Fruit fly (Drosophila melanogaster) whole organism, embryonic: ENCODE measurements around the gene Spn28Dc.

Experiments
- Atf6 ChIP-seq: fragments of 200-800 bp; sonication (Bioruptor generic); IDR thresholded peaks from 2 replicates; pipeline ENCODE4 v1.3.6; 2022; ENCODE audit warnings: missing biosample characterization, missing genetic modification characterization
- CG10431 ChIP-seq: fragments of 200-800 bp; sonication (Bioruptor generic); optimal IDR thresholded peaks from 3 replicates; lab custom pipeline; 2018; ENCODE audit warnings: missing biosample characterization, mild to moderate bottlenecking, missing genetic modification characterization
- CG1647 ChIP-seq: fragments of 200-800 bp; sonication (Bioruptor generic); optimal IDR thresholded peaks from 3 replicates; lab custom pipeline; 2016; ENCODE audit warnings: missing biosample characterization, missing genetic modification characterization
- CG17612 ChIP-seq: fragments of 200-800 bp; sonication (Bioruptor generic); IDR thresholded peaks from 2 replicates; pipeline ENCODE4 v1.3.6; 2022; ENCODE audit warnings: missing biosample characterization, missing genetic modification characterization
- CG18599 ChIP-seq: fragments of 200-800 bp; sonication (Bioruptor generic); optimal IDR thresholded peaks from 3 replicates; lab custom pipeline; 2017; ENCODE audit warnings: missing biosample characterization, missing genetic modification characterization, mild to moderate bottlenecking, moderate library complexity, missing genetic modification reagents
- CG2120 ChIP-seq: fragments of 200-800 bp; sonication (Bioruptor generic); optimal IDR thresholded peaks from 3 replicates; lab custom pipeline; 2016; ENCODE audit warnings: missing biosample characterization, missing genetic modification characterization
- CG2678 ChIP-seq: fragments of 200-800 bp; sonication (Bioruptor generic); optimal IDR thresholded peaks from 3 replicates; lab custom pipeline; 2019; ENCODE audit warnings: missing biosample characterization, mild to moderate bottlenecking, missing genetic modification characterization, moderate library complexity
- CG3065 ChIP-seq: fragments of 200-800 bp; sonication (Bioruptor generic); optimal IDR thresholded peaks from 2 replicates; lab custom pipeline; 2016; ENCODE audit warnings: missing biosample characterization, missing genetic modification characterization
- CG32532 ChIP-seq: fragments of 200-800 bp; sonication (Bioruptor generic); IDR thresholded peaks from 2 replicates; pipeline ENCODE4 v1.3.6; 2022; ENCODE audit warnings: missing biosample characterization, missing genetic modification characterization
- CG3281 ChIP-seq: fragments of 200-800 bp; sonication (Bioruptor generic); optimal IDR thresholded peaks from 3 replicates; lab custom pipeline; 2017; ENCODE audit warnings: missing biosample characterization, mild to moderate bottlenecking, missing genetic modification characterization
- CG6254 ChIP-seq: fragments of 200-800 bp; sonication (Bioruptor generic); optimal IDR thresholded peaks from 3 replicates; lab custom pipeline; 2017; ENCODE audit warnings: mild to moderate bottlenecking, missing biosample characterization, missing genetic modification reagents, missing genetic modification characterization
- CG6683 ChIP-seq: fragments of 200-800 bp; sonication (Bioruptor generic); optimal IDR thresholded peaks from 2 replicates; lab custom pipeline; 2017; ENCODE audit warnings: missing biosample characterization, mild to moderate bottlenecking, missing genetic modification characterization, missing genetic modification reagents
- CG6791 ChIP-seq: fragments of 200-800 bp; sonication (Bioruptor generic); IDR thresholded peaks from 3 replicates; pipeline ENCODE4 v1.3.6; 2022; ENCODE audit warnings: missing biosample characterization, missing genetic modification characterization; ENCODE audit not compliant: partially characterized antibody
- CG7839 ChIP-seq: fragments of 200-800 bp; sonication (Bioruptor generic); optimal IDR thresholded peaks from 3 replicates; lab custom pipeline; 2018; ENCODE audit warnings: missing biosample characterization, mild to moderate bottlenecking, missing genetic modification characterization, moderate library complexity
- CG9215 ChIP-seq: fragments of 200-800 bp; sonication (Bioruptor generic); IDR thresholded peaks from 2 replicates; pipeline ENCODE4 v1.3.6; 2022; ENCODE audit warnings: missing biosample characterization, missing genetic modification characterization
- Doc2 ChIP-seq: fragments of 200-800 bp; sonication (Bioruptor generic); IDR thresholded peaks from 2 replicates; pipeline ENCODE4 v1.3.6; 2022; ENCODE audit warnings: missing biosample characterization, missing genetic modification characterization
- Dref ChIP-seq: fragments of 200-800 bp; sonication (Bioruptor generic); IDR thresholded peaks from 2 replicates; pipeline ENCODE4 v1.3.6; 2022; ENCODE audit warnings: missing biosample characterization, missing genetic modification characterization
- Drgx ChIP-seq: fragments of 200-800 bp; sonication (Bioruptor generic); IDR thresholded peaks from 2 replicates; pipeline ENCODE4 v1.3.6; 2022; ENCODE audit warnings: missing biosample characterization, missing genetic modification characterization
- Hey ChIP-seq: fragments of 200-800 bp; sonication (Bioruptor generic); optimal IDR thresholded peaks from 3 replicates; lab custom pipeline; 2018; ENCODE audit warnings: missing biosample characterization, mild to moderate bottlenecking, missing genetic modification characterization
- Med ChIP-seq: fragments of 200-800 bp; sonication (Bioruptor generic); peaks from one replicate; lab custom pipeline; 2016; ENCODE audit warnings: missing biosample characterization, missing genetic modification characterization, mild to moderate bottlenecking, inconsistent platforms, moderate library complexity
- NFAT ChIP-seq: fragments of 200-800 bp; sonication (Bioruptor generic); IDR thresholded peaks from 2 replicates; pipeline ENCODE4 v1.3.6; 2022; ENCODE audit warnings: missing biosample characterization, missing genetic modification characterization
- Nf-YB ChIP-seq: fragments of 200-800 bp; sonication (Bioruptor generic); optimal IDR thresholded peaks from 3 replicates; lab custom pipeline; 2019; ENCODE audit warnings: missing biosample characterization, mild to moderate bottlenecking, missing genetic modification characterization, moderate library complexity
- TFAM ChIP-seq: fragments of 200-800 bp; sonication (Bioruptor generic); optimal IDR thresholded peaks from 2 replicates; lab custom pipeline; 2017; ENCODE audit warnings: missing biosample characterization, missing genetic modification characterization, inconsistent platforms
- Tbp ChIP-seq: fragments of >200 bp; optimal IDR thresholded peaks from 2 replicates; lab custom pipeline; 2018; ENCODE audit warnings: missing biosample characterization, missing genetic modification characterization
- al ChIP-seq: fragments of 200-800 bp; sonication (Bioruptor generic); IDR thresholded peaks from 2 replicates; pipeline ENCODE4 v1.3.6; 2022; ENCODE audit warnings: missing biosample characterization, missing genetic modification characterization
- cato ChIP-seq: fragments of 200-800 bp; sonication (Bioruptor generic); optimal IDR thresholded peaks from 2 replicates; lab custom pipeline; 2016; ENCODE audit warnings: missing biosample characterization, missing genetic modification characterization, borderline replicate concordance
- chif ChIP-seq, 2 experiments: fragments of 200-800 bp; sonication (Bioruptor generic); optimal IDR thresholded peaks; 3 replicates each; lab custom pipeline; 2016; ENCODE audit warnings: missing biosample characterization in 2 of 2, missing genetic modification characterization in 2 of 2
- dan ChIP-seq: fragments of 200-800 bp; sonication (Bioruptor generic); IDR thresholded peaks from 2 replicates; pipeline ENCODE4 v1.3.6; 2022; ENCODE audit warnings: missing biosample characterization, missing genetic modification characterization
- en ChIP-seq: fragments of 200-800 bp; sonication (Bioruptor generic); optimal IDR thresholded peaks from 2 replicates; lab custom pipeline; 2016; ENCODE audit warnings: missing biosample characterization, missing genetic modification characterization
- gce ChIP-seq: fragments of 200-800 bp; sonication (Bioruptor generic); IDR thresholded peaks from 3 replicates; pipeline ENCODE4 v1.3.6; 2022; ENCODE audit warnings: missing biosample characterization, missing genetic modification characterization
- gem ChIP-seq: fragments of 200-800 bp; sonication (Bioruptor generic); optimal IDR thresholded peaks from 2 replicates; lab custom pipeline; 2019; ENCODE audit warnings: missing biosample characterization, mild to moderate bottlenecking, missing genetic modification characterization, moderate library complexity
- lab ChIP-seq: fragments of 200-800 bp; sonication (Bioruptor generic); optimal IDR thresholded peaks from 3 replicates; lab custom pipeline; 2017; ENCODE audit warnings: missing biosample characterization, missing genetic modification characterization, mild to moderate bottlenecking, moderate library complexity, missing genetic modification reagents
- lbe ChIP-seq: fragments of 200-800 bp; sonication (Bioruptor generic); optimal IDR thresholded peaks from 2 replicates; lab custom pipeline; 2016; ENCODE audit warnings: missing biosample characterization, mild to moderate bottlenecking, missing genetic modification characterization
- nom ChIP-seq: fragments of 200-800 bp; sonication (Bioruptor generic); optimal IDR thresholded peaks from 2 replicates; lab custom pipeline; 2017; ENCODE audit warnings: missing biosample characterization, missing genetic modification characterization, mild to moderate bottlenecking, moderate library complexity, missing genetic modification reagents
- pan ChIP-seq, 4 experiments: fragments of >200 bp in 3 of 4; fragments of 200-800 bp in 1 of 4; sonication (Bioruptor generic) in 1 of 4; optimal IDR thresholded peaks in 3 of 4; IDR thresholded peaks in 1 of 4; 2 replicates each; pipeline versions ENCODE4 v1.3.6 to Lab custom; 2017 to 2022; ENCODE audit warnings: missing biosample characterization in 2 of 4, missing genetic modification characterization in 2 of 4, mixed read lengths in 1 of 4
- prd ChIP-seq, 3 experiments: fragments of >200 bp in 2 of 3; fragments of 200-800 bp in 1 of 3; sonication (Bioruptor generic) in 1 of 3; optimal IDR thresholded peaks in 2 of 3; IDR thresholded peaks in 1 of 3; 2 replicates in 2 of 3; 3 replicates in 1 of 3; pipeline versions ENCODE4 v1.3.6 to Lab custom; 2017 to 2022; ENCODE audit warnings: missing biosample characterization in 1 of 3, missing genetic modification characterization in 1 of 3
- pros ChIP-seq: fragments of 200-800 bp; sonication (Bioruptor generic); optimal IDR thresholded peaks from 3 replicates; lab custom pipeline; 2019; ENCODE audit warnings: missing biosample characterization, mild to moderate bottlenecking, missing genetic modification characterization, moderate library complexity
- ranshi ChIP-seq: fragments of 200-800 bp; sonication (Bioruptor generic); IDR thresholded peaks from 2 replicates; pipeline ENCODE4 v1.3.6; 2022; ENCODE audit warnings: missing biosample characterization, missing genetic modification characterization
- slbo ChIP-seq: fragments of 200-800 bp; sonication (Bioruptor generic); IDR thresholded peaks from 2 replicates; pipeline ENCODE4 v1.3.6; 2022; ENCODE audit warnings: missing biosample characterization, missing genetic modification characterization
- tgo ChIP-seq: fragments of 200-800 bp; sonication (Bioruptor generic); IDR thresholded peaks from 3 replicates; pipeline ENCODE4 v1.3.6; 2022; ENCODE audit warnings: missing biosample characterization, missing genetic modification characterization
- tna ChIP-seq: fragments of 200-800 bp; sonication (Bioruptor generic); IDR thresholded peaks from 2 replicates; pipeline ENCODE4 v1.3.6; 2022; ENCODE audit warnings: missing biosample characterization, missing genetic modification characterization; ENCODE audit not compliant: partially characterized antibody

Spn28Dc gene

dm6 chr2L:8009283-8010211 lies 2.5 kb upstream of the Spn28Dc start, which contains the start of gene CG12560 (continued):
- TF ChIP-seq Dref = no peak
- no peak for TF ChIP-seq CG1647
- no peak for TF ChIP-seq pros (GFP tag; lab: Kevin White, UChicago)
- no peak for TF ChIP-seq cato (GFP tag; lab: Kevin White, UChicago)
- no peak for TF ChIP-seq Hey (tag; lab: Kevin White, UChicago)
- TF ChIP-seq Nf-YB = no peak
- TF ChIP-seq CG6254 (GFP tag; lab: Kevin White, UChicago) = no peak
- TF ChIP-seq tgo = peak; percentile 43; the same call in 1 of the 3 replicates
- TF ChIP-seq CG10431 = peak; percentile 14
- TF ChIP-seq CG18599 = peak; percentile 30
- TF ChIP-seq CG2678 = peak; percentile 25
- TF ChIP-seq CG17612 (GFP tag; lab: Robert Waterston, UW) = no peak
- no peak for TF ChIP-seq CG6683
- no peak for TF ChIP-seq dan (GFP tag; lab: Robert Waterston, UW)
- no peak for TF ChIP-seq en (GFP tag; lab: Kevin White, UChicago)
- peak; percentile 37; the same call in 1 of the 2 replicates for TF ChIP-seq ranshi (GFP tag; lab: Robert Waterston, UW)

dm6 chr2L:8006038-8006437 lies 972 bp downstream of the Spn28Dc start:
- TF ChIP-seq slbo (GFP tag; lab: Robert Waterston, UW) (peak; percentile 27; the same call in 1 of the 2 replicates), lab (peak; percentile 17), Tbp (GFP tag; lab: Kevin White, UChicago) (no peak), TFAM (no peak), pan (optimal IDR thresholded peaks at IDR 0.05; lab: Kevin White, UChicago) (no peak), pan (GFP tag; optimal IDR thresholded peaks at IDR 0.05 in 1 of 2, IDR thresholded peaks at IDR 0.05 in 1 of 2) (peak in 1 of 2 experiments; percentile 12), gem (tag; lab: Kevin White, UChicago) (peak; percentile 16), prd (optimal IDR thresholded peaks at IDR 0.05; lab: Kevin White, UChicago) (no peak), prd (GFP tag; IDR thresholded peaks at IDR 0.05; lab: Robert Waterston, UW) (peak; percentile 26; the same call in 1 of the 3 replicates), al (GFP tag; lab: Robert Waterston, UW) (peak; percentile 11; the same call in 1 of the 2 replicates), CG18599 (peak; percentile 21), CG3281 (GFP tag; lab: Kevin White, UChicago) (peak; percentile 20), Med (peak; percentile 46), CG2678 (peak; percentile 20), CG9215 (GFP tag; lab: Robert Waterston, UW) (no peak), lbe (GFP tag; lab: Kevin White, UChicago) (peak; percentile 39), nom (GFP tag; lab: Kevin White, UChicago) (peak; percentile 67), CG6791 (GFP tag; lab: Robert Waterston, UW) (0 out of 3 replicates have a peak, but pooled peaks have one; percentile 36), gce (no peak), tna (GFP tag; lab: Robert Waterston, UW) (no peak), chif (GFP tag; optimal IDR thresholded peaks at IDR 0.05; lab: Kevin White, UChicago) (no peak), CG2120 (GFP tag; lab: Kevin White, UChicago) (peak; percentile 14), CG7839 (tag; lab: Kevin White, UChicago) (peak; percentile 11), NFAT (peak; percentile 15; the same call in 1 of the 2 replicates), Atf6 (GFP tag; lab: Robert Waterston, UW) (0 out of 2 replicates have a peak, but pooled peaks have one; percentile 8), Drgx (GFP tag; lab: Robert Waterston, UW) (peak; percentile 48), CG3065 (GFP tag; lab: Kevin White, UChicago) (no peak), Doc2 (GFP tag; lab: Robert Waterston, UW) (no peak), CG32532 (peak; percentile 32; the same call in 1 of the 2 replicates)
